Worm (Caenorhabditis elegans): ENCODE results near the gene mrpl-12.

mrpl-12 gene

DNA sequence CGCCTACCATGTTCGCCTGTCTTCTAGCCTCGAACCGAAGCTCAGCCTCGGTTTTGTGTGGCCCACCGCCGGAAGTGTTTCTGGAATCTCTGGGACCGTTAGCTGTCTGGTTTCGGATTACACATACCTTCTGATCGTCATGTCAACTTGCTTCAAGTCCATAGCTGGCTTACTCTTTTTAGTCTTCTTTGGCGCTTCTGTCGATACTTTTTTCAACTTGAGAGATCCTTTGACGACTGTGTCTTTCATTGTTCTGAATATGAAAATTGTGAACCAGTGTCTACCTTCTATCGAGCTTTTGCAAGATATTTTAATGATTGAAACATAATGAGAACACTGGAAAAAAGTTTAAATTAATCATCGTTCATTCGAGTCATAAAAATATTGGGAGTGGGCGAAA is 33.0 kb downstream of the mrpl-12 start, which contains the start of gene K01G5.8 (continued):
- TF ChIP-seq ceh-100 (GFP tag; IDR thresholded peaks at IDR 0.05) (0 out of 2 replicates have a peak, but pooled peaks have one; percentile 11), madf-6 (GFP tag; IDR thresholded peaks at IDR 0.05) (peak; percentile 67), dpff-1 (tag; optimal IDR thresholded peaks at IDR 0.05) (no peak), lag-1 (GFP tag; IDR thresholded peaks at IDR 0.05) (no peak), lsl-1 (GFP tag; optimal IDR thresholded peaks at IDR 0.05) (no peak), pbrm-1 (GFP tag; IDR thresholded peaks at IDR 0.05) (no peak), F10E7.11 (tag; optimal IDR thresholded peaks at IDR 0.05) (no peak), mxl-1 (tag; optimal IDR thresholded peaks at IDR 0.05) (no peak), lin-54 (GFP tag; optimal IDR thresholded peaks at IDR 0.05) (peak; percentile 39), hlh-26 (GFP tag; conservative IDR thresholded peaks at IDR 0.05) (no peak), xnd-1 (tag; optimal IDR thresholded peaks at IDR 0.05) (no peak), egl-18 (GFP tag; IDR thresholded peaks at IDR 0.05) (no peak), madf-8 (GFP tag; conservative IDR thresholded peaks at IDR 0.05) (no peak), dpl-1 (GFP tag; optimal IDR thresholded peaks at IDR 0.05) (no peak), atf-7 (tag; optimal IDR thresholded peaks at IDR 0.05) (no peak), mcd-1 (GFP tag; IDR thresholded peaks at IDR 0.05) (peak; percentile 6; the same call in 1 of the 2 replicates), snpc-3.4 (tag; optimal IDR thresholded peaks at IDR 0.05) (no peak), repo-1 (tag; optimal IDR thresholded peaks at IDR 0.05) (no peak), lir-1 (GFP tag; conservative IDR thresholded peaks at IDR 0.05) (no peak), fkh-3 (tag; optimal IDR thresholded peaks at IDR 0.05) (no peak), ztf-26 (tag; optimal IDR thresholded peaks at IDR 0.05) (no peak), mel-28 (tag; optimal IDR thresholded peaks at IDR 0.05; ENCODE audit: borderline replicate concordance) (no peak), ceh-58 (GFP tag; IDR thresholded peaks at IDR 0.05) (0 out of 2 replicates have a peak, but pooled peaks have one; percentile 42), nhr-27 (tag; optimal IDR thresholded peaks at IDR 0.05) (peak; percentile 14), ceh-40 (GFP tag; IDR thresholded peaks at IDR 0.05) (no peak), pha-4 (tag; optimal IDR thresholded peaks at IDR 0.05) (no peak), let-526 (GFP tag; IDR thresholded peaks at IDR 0.05) (no peak), madf-3 (GFP tag; IDR thresholded peaks at IDR 0.05) (no peak), sea-2 (GFP tag; IDR thresholded peaks at IDR 0.05) (no peak), tlf-1 (GFP tag; optimal IDR thresholded peaks at IDR 0.05) (peak; percentile 46), ztf-25 (GFP tag; IDR thresholded peaks at IDR 0.05) (no peak), C17E4.6 (GFP tag; IDR thresholded peaks at IDR 0.05) (no peak), ets-4 (GFP tag; optimal IDR thresholded peaks at IDR 0.05) (no peak), F22D6.2 (tag; optimal IDR thresholded peaks at IDR 0.05) (no peak), hmg-20 (GFP tag; IDR thresholded peaks at IDR 0.05) (no peak), K12H6.12 (tag; optimal IDR thresholded peaks at IDR 0.05) (no peak), attf-5 (GFP tag; optimal IDR thresholded peaks at IDR 0.05) (no peak), snpc-1.3 (tag; optimal IDR thresholded peaks at IDR 0.05; ENCODE audit: insufficient read depth) (peak; percentile 54), lin-26 (GFP tag; IDR thresholded peaks at IDR 0.05) (peak; percentile 41; the same call in 1 of the 2 replicates), F52B5.7 (tag; optimal IDR thresholded peaks at IDR 0.05) (no peak), ceh-27 (GFP tag; optimal IDR thresholded peaks at IDR 0.05) (no peak), Y67H2A.10 (GFP tag; conservative IDR thresholded peaks at IDR 0.05) (0 out of 2 replicates have a peak, but pooled peaks have one; percentile 30), rcor-1 (GFP tag; IDR thresholded peaks at IDR 0.05) (0 out of 2 replicates have a peak, but pooled peaks have one; percentile 29), F57C9.4 (tag; optimal IDR thresholded peaks at IDR 0.05) (no peak), athp-1 (tag; optimal IDR thresholded peaks at IDR 0.05) (no peak), T07F8.4 (tag; optimal IDR thresholded peaks at IDR 0.05) (no peak), ama-1 (optimal IDR thresholded peaks at IDR 0.05) (peak; percentile 60), ama-1 (GFP tag; optimal IDR thresholded peaks at IDR 0.05) (peak in 1 of 2 experiments; percentile 10), rec-8 (tag; optimal IDR thresholded peaks at IDR 0.05) (no peak)
